Fruit fly (Drosophila melanogaster) whole organism, embryonic: Measurements from ENCODE around the gene PIG-T.
A peak's percentile ranks its signal among the peaks of the same experiment; 100 is the strongest.

Source experiments
- CG10321 ChIP-seq: fragments of 200-800 bp; sonication (Bioruptor generic); IDR thresholded peaks from 2 replicates; pipeline ENCODE4 v1.3.6; 2022; ENCODE audit warnings: missing biosample characterization, missing genetic modification characterization
- CG10366 ChIP-seq: fragments of 200-800 bp; sonication (Bioruptor generic); IDR thresholded peaks from 2 replicates; pipeline ENCODE4 v1.3.6; 2022; ENCODE audit warnings: missing biosample characterization, missing genetic modification characterization
- CG11504 ChIP-seq: fragments of 200-800 bp; sonication (Bioruptor generic); optimal IDR thresholded peaks from 3 replicates; lab custom pipeline; 2019; ENCODE audit warnings: missing biosample characterization, mild to moderate bottlenecking, missing genetic modification characterization, moderate library complexity
- CG11560 ChIP-seq: fragments of 200-800 bp; sonication (Bioruptor generic); IDR thresholded peaks from 3 replicates; pipeline ENCODE4 v1.3.6; 2022; ENCODE audit warnings: missing biosample characterization, missing genetic modification characterization
- CG12104 ChIP-seq: fragments of 200-800 bp; sonication (Bioruptor generic); optimal IDR thresholded peaks from 3 replicates; lab custom pipeline; 2016; ENCODE audit warnings: missing biosample characterization, missing genetic modification characterization
- CG12744 ChIP-seq: fragments of 200-800 bp; sonication (Bioruptor generic); optimal IDR thresholded peaks from 2 replicates; lab custom pipeline; 2016; ENCODE audit warnings: missing biosample characterization, missing genetic modification characterization
- CG14710 ChIP-seq: fragments of 200-800 bp; sonication (Bioruptor generic); optimal IDR thresholded peaks from 3 replicates; lab custom pipeline; 2019; ENCODE audit warnings: missing biosample characterization, mild to moderate bottlenecking, missing genetic modification characterization, moderate library complexity
- CG14965 ChIP-seq: fragments of 200-800 bp; sonication (Bioruptor generic); optimal IDR thresholded peaks from 2 replicates; lab custom pipeline; 2016; ENCODE audit warnings: missing biosample characterization, missing genetic modification characterization, borderline replicate concordance
- CG18011 ChIP-seq: fragments of 200-800 bp; sonication (Bioruptor generic); optimal IDR thresholded peaks from 2 replicates; lab custom pipeline; 2017; ENCODE audit warnings: missing biosample characterization, missing genetic modification characterization, mild to moderate bottlenecking, moderate library complexity, missing genotype
- CG1832 ChIP-seq: fragments of 200-800 bp; sonication (Bioruptor generic); optimal IDR thresholded peaks from 2 replicates; lab custom pipeline; 2017; ENCODE audit warnings: missing biosample characterization, mild to moderate bottlenecking, missing genetic modification characterization, inconsistent platforms
- CG2199 ChIP-seq: fragments of 200-800 bp; sonication (Bioruptor generic); IDR thresholded peaks from 3 replicates; pipeline ENCODE4 v1.3.6; 2022; ENCODE audit warnings: missing biosample characterization, missing genetic modification characterization
- CG2202 ChIP-seq: fragments of 200-800 bp; sonication (Bioruptor generic); optimal IDR thresholded peaks from 2 replicates; lab custom pipeline; 2018; ENCODE audit warnings: missing biosample characterization, mild to moderate bottlenecking, missing genetic modification characterization
- CG32532 ChIP-seq: fragments of 200-800 bp; sonication (Bioruptor generic); IDR thresholded peaks from 2 replicates; pipeline ENCODE4 v1.3.6; 2022; ENCODE audit warnings: missing biosample characterization, missing genetic modification characterization
- CG33213 ChIP-seq: fragments of 200-800 bp; sonication (Bioruptor generic); optimal IDR thresholded peaks from 3 replicates; lab custom pipeline; 2016; ENCODE audit warnings: missing biosample characterization, missing genetic modification characterization
- CG34224 ChIP-seq: fragments of 200-800 bp; sonication (Bioruptor generic); IDR thresholded peaks from 3 replicates; pipeline ENCODE4 v1.3.6; 2022; ENCODE audit warnings: missing biosample characterization, missing genetic modification characterization; ENCODE audit not compliant: partially characterized antibody
- CG4282 ChIP-seq: fragments of 200-800 bp; sonication (Bioruptor generic); optimal IDR thresholded peaks from 2 replicates; lab custom pipeline; 2016; ENCODE audit warnings: missing biosample characterization, missing genetic modification characterization
- CG4328 ChIP-seq: fragments of 200-800 bp; sonication (Bioruptor generic); optimal IDR thresholded peaks from 3 replicates; lab custom pipeline; 2017; ENCODE audit warnings: missing biosample characterization, missing genetic modification reagents, missing genetic modification characterization
- CG4404 ChIP-seq: fragments of 200-800 bp; sonication (Bioruptor generic); IDR thresholded peaks from 2 replicates; pipeline ENCODE4 v1.3.6; 2022; ENCODE audit warnings: missing biosample characterization, missing genetic modification characterization
- CG4424 ChIP-seq: fragments of 200-800 bp; sonication (Bioruptor generic); optimal IDR thresholded peaks from 3 replicates; lab custom pipeline; 2016; ENCODE audit warnings: missing biosample characterization, missing genetic modification characterization
- CG6254 ChIP-seq: fragments of 200-800 bp; sonication (Bioruptor generic); optimal IDR thresholded peaks from 3 replicates; lab custom pipeline; 2017; ENCODE audit warnings: mild to moderate bottlenecking, missing biosample characterization, missing genetic modification reagents, missing genetic modification characterization
- CG6683 ChIP-seq: fragments of 200-800 bp; sonication (Bioruptor generic); optimal IDR thresholded peaks from 2 replicates; lab custom pipeline; 2017; ENCODE audit warnings: missing biosample characterization, mild to moderate bottlenecking, missing genetic modification characterization, missing genetic modification reagents
- CG7357 ChIP-seq: fragments of 200-800 bp; sonication (Bioruptor generic); IDR thresholded peaks from 3 replicates; pipeline ENCODE4 v1.3.6; 2022; ENCODE audit warnings: missing biosample characterization, missing genetic modification characterization
- CG7928 ChIP-seq: fragments of 200-800 bp; sonication (Bioruptor generic); optimal IDR thresholded peaks from 2 replicates; lab custom pipeline; 2017; ENCODE audit warnings: missing biosample characterization, mild to moderate bottlenecking, missing genetic modification characterization
- CG9609 ChIP-seq: fragments of 200-800 bp; sonication (Bioruptor generic); optimal IDR thresholded peaks from 3 replicates; lab custom pipeline; 2016; ENCODE audit warnings: missing biosample characterization, missing genetic modification characterization
- Dp ChIP-seq: fragments of 200-800 bp; sonication (Bioruptor generic); optimal IDR thresholded peaks from 2 replicates; lab custom pipeline; 2018; ENCODE audit warnings: missing biosample characterization, mild to moderate bottlenecking, missing genetic modification characterization, moderate library complexity
- E2f1 ChIP-seq: fragments of 200-800 bp; sonication (Bioruptor generic); IDR thresholded peaks from 2 replicates; pipeline ENCODE4 v1.3.6; 2022; ENCODE audit warnings: missing biosample characterization, missing genetic modification characterization
- Fer3 ChIP-seq: fragments of 200-800 bp; sonication (Bioruptor generic); optimal IDR thresholded peaks from 2 replicates; lab custom pipeline; 2018; ENCODE audit warnings: missing biosample characterization, mild to moderate bottlenecking, missing genetic modification characterization, moderate library complexity
- HLH54F ChIP-seq: fragments of 200-800 bp; sonication (Bioruptor generic); optimal IDR thresholded peaks from 3 replicates; lab custom pipeline; 2016; ENCODE audit warnings: missing biosample characterization, missing genetic modification characterization
- Hmx ChIP-seq: fragments of 200-800 bp; sonication (Bioruptor generic); optimal IDR thresholded peaks from 2 replicates; lab custom pipeline; 2016; ENCODE audit warnings: missing biosample characterization, missing genetic modification characterization
- Hsf ChIP-seq: fragments of 200-800 bp; sonication (Bioruptor generic); optimal IDR thresholded peaks from 3 replicates; lab custom pipeline; 2016; ENCODE audit warnings: missing biosample characterization, missing genetic modification characterization
- Pdp1 ChIP-seq, 2 experiments: fragments of 200-800 bp; sonication (Bioruptor generic); optimal IDR thresholded peaks; 3 replicates each; lab custom pipeline; 2016; ENCODE audit warnings: missing biosample characterization in 2 of 2, missing genetic modification characterization in 2 of 2, mild to moderate bottlenecking in 1 of 2, moderate library complexity in 1 of 2
- Poxn ChIP-seq: fragments of 200-800 bp; sonication (Bioruptor generic); IDR thresholded peaks from 2 replicates; pipeline ENCODE4 v1.3.6; 2022; ENCODE audit warnings: missing biosample characterization, missing genetic modification characterization
- Ravus ChIP-seq: fragments of 200-800 bp; sonication (Bioruptor generic); IDR thresholded peaks from 2 replicates; pipeline ENCODE4 v1.3.6; 2022; ENCODE audit warnings: missing biosample characterization, missing genetic modification characterization
- bab2 ChIP-seq: fragments of 200-800 bp; sonication (Bioruptor generic); optimal IDR thresholded peaks from 2 replicates; lab custom pipeline; 2016; ENCODE audit warnings: missing biosample characterization, missing genetic modification characterization
- bowl ChIP-seq: fragments of 200-800 bp; sonication (Bioruptor generic); IDR thresholded peaks from 2 replicates; pipeline ENCODE4 v1.3.6; 2022; ENCODE audit warnings: missing biosample characterization, missing genetic modification characterization
- chn ChIP-seq: fragments of 200-800 bp; sonication (Bioruptor generic); optimal IDR thresholded peaks from 2 replicates; lab custom pipeline; 2016; ENCODE audit warnings: missing biosample characterization, missing genetic modification characterization
- crc ChIP-seq: fragments of 200-800 bp; sonication (Bioruptor generic); optimal IDR thresholded peaks from 2 replicates; lab custom pipeline; 2016; ENCODE audit warnings: missing biosample characterization, missing genetic modification characterization
- croc ChIP-seq: fragments of 200-800 bp; sonication (Bioruptor generic); conservative IDR thresholded peaks from 3 replicates; pipeline ENCODE4 v1.3.6; 2022; ENCODE audit warnings: missing biosample characterization, missing genetic modification characterization
- emc ChIP-seq: fragments of 200-800 bp; sonication (Bioruptor generic); optimal IDR thresholded peaks from 2 replicates; lab custom pipeline; 2016; ENCODE audit warnings: missing biosample characterization, missing genetic modification characterization
- ems ChIP-seq: fragments of 200-800 bp; sonication (Bioruptor generic); optimal IDR thresholded peaks from 3 replicates; lab custom pipeline; 2016; ENCODE audit warnings: missing biosample characterization, missing genetic modification characterization
- fd102C ChIP-seq: fragments of 200-800 bp; sonication (Bioruptor generic); optimal IDR thresholded peaks from 2 replicates; lab custom pipeline; 2018; ENCODE audit warnings: missing biosample characterization, mild to moderate bottlenecking, missing genetic modification characterization, moderate library complexity
- gcm2 ChIP-seq: fragments of 200-800 bp; sonication (Bioruptor generic); optimal IDR thresholded peaks from 2 replicates; lab custom pipeline; 2016; ENCODE audit warnings: missing biosample characterization, missing genetic modification characterization
- gem ChIP-seq: fragments of 200-800 bp; sonication (Bioruptor generic); optimal IDR thresholded peaks from 2 replicates; lab custom pipeline; 2019; ENCODE audit warnings: missing biosample characterization, mild to moderate bottlenecking, missing genetic modification characterization, moderate library complexity
- grau ChIP-seq: fragments of 200-800 bp; optimal IDR thresholded peaks from 3 replicates; lab custom pipeline; 2019; ENCODE audit warnings: missing biosample characterization, mild to moderate bottlenecking, missing genetic modification characterization, moderate library complexity
- lov ChIP-seq, 2 experiments: fragments of 200-800 bp in 1 of 2; fragments of >200 bp in 1 of 2; sonication (Bioruptor generic) in 1 of 2; IDR thresholded peaks in 1 of 2; optimal IDR thresholded peaks in 1 of 2; 2 replicates in 1 of 2; 3 replicates in 1 of 2; pipeline versions ENCODE4 v1.3.6 to Lab custom; 2017 to 2022; ENCODE audit warnings: missing biosample characterization in 1 of 2, missing genetic modification characterization in 1 of 2
- pum ChIP-seq: fragments of 200-800 bp; sonication (Bioruptor generic); optimal IDR thresholded peaks from 2 replicates; lab custom pipeline; 2016; ENCODE audit warnings: missing biosample characterization, missing genetic modification characterization
- repo ChIP-seq: fragments of 200-800 bp; sonication (Bioruptor generic); optimal IDR thresholded peaks from 2 replicates; lab custom pipeline; 2016; ENCODE audit warnings: missing biosample characterization, missing genetic modification characterization
- sd ChIP-seq: fragments of 200-800 bp; sonication (Bioruptor generic); optimal IDR thresholded peaks from 3 replicates; lab custom pipeline; 2018; ENCODE audit warnings: missing biosample characterization, mild to moderate bottlenecking, missing genetic modification characterization, moderate library complexity
- sens-2 ChIP-seq: fragments of 200-800 bp; sonication (Bioruptor generic); IDR thresholded peaks from 2 replicates; pipeline ENCODE4 v1.3.6; 2022; ENCODE audit warnings: missing biosample characterization, missing genetic modification characterization
- tio ChIP-seq: fragments of 200-800 bp; sonication (Bioruptor generic); optimal IDR thresholded peaks from 2 replicates; lab custom pipeline; 2017; ENCODE audit warnings: missing biosample characterization, missing genetic modification characterization, inconsistent platforms
- yki ChIP-seq: fragments of >200 bp; optimal IDR thresholded peaks from 3 replicates; lab custom pipeline; 2018

The PIG-T gene

dm6 chrX:8409793-8410192 lies 2.7 kb upstream of the PIG-T start (continued):
- TF ChIP-seq Hsf (GFP tag; lab: Kevin White, UChicago) = no peak
- peak; percentile 24 for TF ChIP-seq sd (tag; lab: Kevin White, UChicago)
- no peak for TF ChIP-seq Hmx
- TF ChIP-seq ems (GFP tag; lab: Kevin White, UChicago) = no peak
- no peak for TF ChIP-seq chn (GFP tag; lab: Kevin White, UChicago)
- no peak for TF ChIP-seq repo
- 0 out of 3 replicates have a peak, but pooled peaks have one; percentile 8 for TF ChIP-seq CG34224 (GFP tag; lab: Robert Waterston, UW)
- peak; percentile 84 for TF ChIP-seq CG32532 (GFP tag; lab: Robert Waterston, UW)
- no peak for TF ChIP-seq CG10321 (GFP tag; lab: Robert Waterston, UW)
- no peak for TF ChIP-seq CG18011 (GFP tag; lab: Kevin White, UChicago)
- TF ChIP-seq grau (tag; lab: Kevin White, UChicago) = peak; percentile 39
- TF ChIP-seq CG4282 = no peak
- TF ChIP-seq CG6683 (GFP tag; lab: Kevin White, UChicago) = peak; percentile 57
- TF ChIP-seq CG7928 (GFP tag; lab: Kevin White, UChicago) = no peak
- TF ChIP-seq yki (lab: Kevin White, UChicago) = no peak
- TF ChIP-seq CG12104 (GFP tag; lab: Kevin White, UChicago) = no peak
- TF ChIP-seq Ravus (GFP tag; lab: Robert Waterston, UW) = no peak
- peak in 1 of 2 experiments; percentile 34 for TF ChIP-seq Pdp1 (GFP tag; optimal IDR thresholded peaks at IDR 0.05; lab: Kevin White, UChicago)
- TF ChIP-seq gcm2 (GFP tag; lab: Kevin White, UChicago) = no peak
- TF ChIP-seq bowl (GFP tag; lab: Robert Waterston, UW) = peak; percentile 98
- no peak for TF ChIP-seq CG1832 (GFP tag; lab: Kevin White, UChicago)
- no peak for TF ChIP-seq fd102C (GFP tag; lab: Kevin White, UChicago)
- TF ChIP-seq tio (GFP tag; lab: Kevin White, UChicago) = no peak
- no peak for TF ChIP-seq CG14710
- TF ChIP-seq crc (GFP tag; lab: Kevin White, UChicago) = no peak
- TF ChIP-seq CG6254 (GFP tag; lab: Kevin White, UChicago) = no peak
- peak; percentile 83 for TF ChIP-seq CG4328
- TF ChIP-seq CG2202 = no peak
- TF ChIP-seq CG4424 (GFP tag; lab: Kevin White, UChicago) = no peak
- TF ChIP-seq CG11504 (tag; lab: Kevin White, UChicago) = no peak
- no peak for TF ChIP-seq lov (optimal IDR thresholded peaks at IDR 0.05; lab: Kevin White, UChicago)
- TF ChIP-seq lov (GFP tag; IDR thresholded peaks at IDR 0.05; lab: Robert Waterston, UW) = peak; percentile 76; the same call in 2 of the 3 replicates
- no peak for TF ChIP-seq Dp (GFP tag; lab: Kevin White, UChicago)
- 0 out of 2 replicates have a peak, but pooled peaks have one; percentile 18 for TF ChIP-seq CG4404 (GFP tag; lab: Robert Waterston, UW)
- no peak for TF ChIP-seq CG9609 (GFP tag; lab: Kevin White, UChicago)
- TF ChIP-seq CG7357 (GFP tag; lab: Robert Waterston, UW) = no peak
- TF ChIP-seq sens-2 (GFP tag; lab: Robert Waterston, UW) = peak; percentile 39; the same call in 1 of the 2 replicates
- no peak for TF ChIP-seq CG11560 (tag; lab: Robert Waterston, UW)
- no peak for TF ChIP-seq bab2 (GFP tag; lab: Kevin White, UChicago)
- TF ChIP-seq E2f1 (GFP tag; lab: Robert Waterston, UW) = peak; percentile 46; the same call in 1 of the 2 replicates
- no peak for TF ChIP-seq HLH54F
- TF ChIP-seq CG10366 (GFP tag; lab: Robert Waterston, UW) = peak; percentile 29; the same call in 1 of the 2 replicates
- no peak for TF ChIP-seq CG12744 (GFP tag; lab: Kevin White, UChicago)
- TF ChIP-seq emc (GFP tag; lab: Kevin White, UChicago) = no peak
- TF ChIP-seq CG2199 = 0 out of 3 replicates have a peak, but pooled peaks have one; percentile 39
- 0 out of 2 replicates have a peak, but pooled peaks have one; percentile 28 for TF ChIP-seq Poxn (GFP tag; lab: Robert Waterston, UW)
- no peak for TF ChIP-seq croc (GFP tag; lab: Robert Waterston, UW)
- TF ChIP-seq CG14965 (GFP tag; lab: Kevin White, UChicago) = no peak
- TF ChIP-seq Fer3 = no peak
- no peak for TF ChIP-seq gem (tag; lab: Kevin White, UChicago)
- no peak for TF ChIP-seq pum
- TF ChIP-seq CG33213 = no peak
